Worm (Caenorhabditis elegans) whole organism, young adult: ENCODE data around the gene frm-5.1.

ENCODE experiments used
- B0035.1 ChIP-seq: sonication (generic microtip); optimal IDR thresholded peaks from 2 replicates; lab custom pipeline; 2016; ENCODE audit warnings: missing genetic modification characterization, mild to moderate bottlenecking, missing compliant biosample characterization, missing genotype, missing genetic modification reagents
- B0261.1 ChIP-seq: sonication (generic microtip); optimal IDR thresholded peaks from 2 replicates; lab custom pipeline; 2016; ENCODE audit warnings: mild to moderate bottlenecking, missing genetic modification characterization, moderate library complexity, missing compliant biosample characterization
- C17E4.6 ChIP-seq: fragments of 200-800 bp; sonication (Bioruptor generic); IDR thresholded peaks from 2 replicates; pipeline ENCODE4 v1.3.6; 2022; ENCODE audit warnings: missing genetic modification reagents, missing genetic modification characterization, missing compliant biosample characterization
- F23B12.7 ChIP-seq: sonication (generic microtip); optimal IDR thresholded peaks from 2 replicates; lab custom pipeline; 2017; ENCODE audit warnings: missing genetic modification characterization, mild to moderate bottlenecking, missing compliant biosample characterization, antibody characterized with exemption, moderate library complexity; ENCODE audit not compliant: insufficient read depth
- K11D2.4 ChIP-seq: fragments of 200-800 bp; sonication (Bioruptor generic); IDR thresholded peaks from 2 replicates; pipeline ENCODE4 v1.3.6; 2022; ENCODE audit warnings: missing genetic modification reagents, missing genetic modification characterization, missing compliant biosample characterization
- K12H6.12 ChIP-seq: fragments of 200-800 bp; sonication (Bioruptor generic); optimal IDR thresholded peaks from 2 replicates; lab custom pipeline; 2018; ENCODE audit warnings: mild to moderate bottlenecking, missing genetic modification characterization, missing compliant biosample characterization
- T07F8.4 ChIP-seq: sonication (generic microtip); optimal IDR thresholded peaks from 2 replicates; lab custom pipeline; 2016; ENCODE audit warnings: mild to moderate bottlenecking, missing genetic modification characterization, moderate library complexity, missing compliant biosample characterization
- Y53G8AR.9 ChIP-seq: fragments of 200-800 bp; sonication (Bioruptor generic); conservative IDR thresholded peaks from 2 replicates; pipeline ENCODE4 v1.3.6; 2022; ENCODE audit warnings: missing genetic modification reagents, missing genetic modification characterization, missing compliant biosample characterization
- Y79H2A.3 ChIP-seq: fragments of 200-800 bp; sonication (Bioruptor generic); conservative IDR thresholded peaks from 2 replicates; pipeline ENCODE4 v1.3.6; 2022; ENCODE audit warnings: missing genetic modification reagents, missing genetic modification characterization, missing compliant biosample characterization
- atf-7 ChIP-seq: sonication (generic microtip); optimal IDR thresholded peaks from 2 replicates; lab custom pipeline; 2017; ENCODE audit warnings: mild to moderate bottlenecking, missing genetic modification characterization, missing compliant biosample characterization
- attf-6 ChIP-seq: fragments of 200-800 bp; sonication (Bioruptor generic); IDR thresholded peaks from 2 replicates; pipeline ENCODE4 v1.3.6; 2022; ENCODE audit warnings: missing genetic modification reagents, missing genetic modification characterization, missing compliant biosample characterization
- bed-2 ChIP-seq: fragments of 200-800 bp; sonication (Bioruptor generic); IDR thresholded peaks from 2 replicates; pipeline ENCODE4 v1.3.6; 2022; ENCODE audit warnings: missing genetic modification reagents, missing genetic modification characterization, missing compliant biosample characterization
- egl-44 ChIP-seq: fragments of 200-800 bp; sonication (Bioruptor generic); IDR thresholded peaks from 2 replicates; pipeline ENCODE4 v1.3.6; 2022; ENCODE audit warnings: missing genetic modification reagents, missing genetic modification characterization, missing compliant biosample characterization
- lag-1 ChIP-seq: fragments of 200-800 bp; sonication (Bioruptor generic); IDR thresholded peaks from 2 replicates; pipeline ENCODE4 v1.3.6; 2022; ENCODE audit warnings: missing genetic modification reagents, missing genetic modification characterization, missing compliant biosample characterization
- let-526 ChIP-seq: fragments of 200-800 bp; sonication (Bioruptor generic); IDR thresholded peaks from 2 replicates; pipeline ENCODE4 v1.3.6; 2022; ENCODE audit warnings: missing genetic modification reagents, missing genetic modification characterization, missing compliant biosample characterization
- let-607 ChIP-seq, 2 experiments: fragments of 200-800 bp in 1 of 2; sonication (Bioruptor generic) in 1 of 2; sonication (generic microtip) in 1 of 2; optimal IDR thresholded peaks; 2 replicates each; lab custom pipeline; 2016 to 2018; ENCODE audit warnings: mild to moderate bottlenecking in 2 of 2, missing compliant biosample characterization in 2 of 2, missing genetic modification characterization in 2 of 2, moderate library complexity in 2 of 2, missing genotype in 1 of 2
- lin-26 ChIP-seq: fragments of 200-800 bp; sonication (Bioruptor generic); IDR thresholded peaks from 2 replicates; pipeline ENCODE4 v1.3.6; 2022; ENCODE audit warnings: missing genetic modification reagents, missing genetic modification characterization, missing compliant biosample characterization
- lin-35 ChIP-seq, 3 experiments: fragments of 150-350 bp in 2 of 3; sonication (generic microtip) in 1 of 3; optimal IDR thresholded peaks; 2 replicates each; lab custom pipeline; 2014 to 2018; ENCODE audit warnings: missing biosample characterization in 3 of 3, missing genetic modification characterization in 3 of 3, missing genetic modification reagents in 3 of 3
- lin-40 ChIP-seq: sonication (generic microtip); optimal IDR thresholded peaks from 2 replicates; lab custom pipeline; 2016; ENCODE audit warnings: missing genetic modification characterization, mild to moderate bottlenecking, missing compliant biosample characterization, missing genotype, missing genetic modification reagents
- lsl-1 ChIP-seq: fragments of 200-800 bp; sonication (Bioruptor generic); optimal IDR thresholded peaks from 2 replicates; lab custom pipeline; 2018; ENCODE audit warnings: mild to moderate bottlenecking, missing genetic modification characterization, moderate library complexity, missing compliant biosample characterization
- lsy-27 ChIP-seq: sonication (generic microtip); optimal IDR thresholded peaks from 2 replicates; lab custom pipeline; 2017; ENCODE audit warnings: missing genetic modification characterization, mild to moderate bottlenecking, missing compliant biosample characterization, antibody characterized with exemption, missing genotype, borderline replicate concordance; ENCODE audit not compliant: insufficient read depth
- madf-6 ChIP-seq: fragments of 200-800 bp; sonication (Bioruptor generic); IDR thresholded peaks from 2 replicates; pipeline ENCODE4 v1.3.6; 2022; ENCODE audit warnings: missing genetic modification reagents, missing genetic modification characterization, missing compliant biosample characterization
- mel-28 ChIP-seq: sonication (generic microtip); optimal IDR thresholded peaks from 2 replicates; lab custom pipeline; 2016; ENCODE audit warnings: borderline replicate concordance, mild to moderate bottlenecking, missing genetic modification characterization, missing compliant biosample characterization
- nhr-80 ChIP-seq: sonication (generic microtip); optimal IDR thresholded peaks from 2 replicates; lab custom pipeline; 2016; ENCODE audit warnings: missing genetic modification characterization, missing compliant biosample characterization
- pbrm-1 ChIP-seq: fragments of 200-800 bp; sonication (Bioruptor generic); IDR thresholded peaks from 2 replicates; pipeline ENCODE4 v1.3.6; 2022; ENCODE audit warnings: missing genetic modification reagents, missing genetic modification characterization, missing compliant biosample characterization
- rcor-1 ChIP-seq: fragments of 200-800 bp; sonication (Bioruptor generic); IDR thresholded peaks from 2 replicates; pipeline ENCODE4 v1.3.6; 2022; ENCODE audit warnings: missing genetic modification reagents, missing genetic modification characterization, missing compliant biosample characterization
- rpc-1 ChIP-seq, 2 experiments: fragments of 150-350 bp in 1 of 2; sonication (generic microtip) in 1 of 2; optimal IDR thresholded peaks; 2 replicates each; lab custom pipeline; 2014 to 2018; ENCODE audit warnings: missing biosample characterization in 1 of 2, missing genetic modification characterization in 1 of 2, missing genetic modification reagents in 1 of 2, missing genotype in 1 of 2
- snpc-1.1 ChIP-seq: sonication (generic microtip); optimal IDR thresholded peaks from 2 replicates; lab custom pipeline; 2017; ENCODE audit warnings: missing genetic modification characterization, mild to moderate bottlenecking, missing compliant biosample characterization, antibody characterized with exemption, moderate library complexity, missing genotype, missing genetic modification reagents; ENCODE audit not compliant: insufficient read depth
- snpc-1.3 ChIP-seq: sonication (generic microtip); optimal IDR thresholded peaks from 2 replicates; lab custom pipeline; 2017; ENCODE audit warnings: missing genetic modification characterization, mild to moderate bottlenecking, missing compliant biosample characterization, antibody characterized with exemption, moderate library complexity, missing genotype, missing genetic modification reagents; ENCODE audit not compliant: insufficient read depth
- snpc-3.4 ChIP-seq: sonication (generic microtip); optimal IDR thresholded peaks from 2 replicates; lab custom pipeline; 2017; ENCODE audit warnings: missing genetic modification characterization, mild to moderate bottlenecking, missing compliant biosample characterization, antibody characterized with exemption, moderate library complexity, missing genotype, missing genetic modification reagents
- tbp1 ChIP-seq: fragments of 200-800 bp; sonication (Bioruptor generic); optimal IDR thresholded peaks from 2 replicates; lab custom pipeline; 2018; ENCODE audit warnings: mild to moderate bottlenecking, missing genetic modification characterization, missing compliant biosample characterization
- tlf-1 ChIP-seq: fragments of 200-800 bp; sonication (Bioruptor generic); optimal IDR thresholded peaks from 2 replicates; lab custom pipeline; 2018; ENCODE audit warnings: mild to moderate bottlenecking, missing genetic modification characterization, missing compliant biosample characterization
- xnd-1 ChIP-seq: sonication (generic microtip); optimal IDR thresholded peaks from 2 replicates; lab custom pipeline; 2016; ENCODE audit warnings: missing genotype, missing genetic modification reagents, missing genetic modification characterization, missing compliant biosample characterization
- ztf-18 ChIP-seq: sonication (generic microtip); optimal IDR thresholded peaks from 2 replicates; lab custom pipeline; 2016; ENCODE audit warnings: missing genotype, mild to moderate bottlenecking, missing genetic modification characterization, missing compliant biosample characterization
- ztf-22 ChIP-seq: fragments of 200-800 bp; sonication (Bioruptor generic); optimal IDR thresholded peaks from 2 replicates; lab custom pipeline; 2018; ENCODE audit warnings: mild to moderate bottlenecking, missing genetic modification characterization, moderate library complexity, missing compliant biosample characterization
- ztf-28 ChIP-seq: fragments of 200-800 bp; sonication (Bioruptor generic); IDR thresholded peaks from 2 replicates; pipeline ENCODE4 v1.3.6; 2022; ENCODE audit warnings: missing genetic modification reagents, missing genetic modification characterization, missing compliant biosample characterization

frm-5.1 gene

DNA sequence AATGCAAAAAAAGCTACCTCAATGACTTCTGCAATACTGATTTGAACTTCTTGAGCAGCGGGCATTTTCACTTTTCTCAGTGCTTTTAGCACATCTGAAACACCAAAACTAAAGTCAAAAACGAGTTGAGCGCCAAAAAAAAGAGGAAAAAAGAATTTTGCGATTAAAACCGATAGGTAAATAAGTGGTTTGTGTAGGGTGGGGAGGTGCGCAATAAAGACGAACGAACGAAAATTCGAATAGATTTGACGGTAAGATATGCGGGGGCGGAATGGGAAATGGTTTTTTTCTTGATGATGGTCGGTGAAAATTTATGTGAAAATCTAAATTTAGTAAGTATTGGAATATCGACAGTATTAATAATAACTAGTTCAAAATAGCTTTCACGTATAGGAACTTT lies at the start of gene frm-5.1:
Gene frm-5.1 (minus strand): TSS at position 101 of the 400 bp plus-strand sequence.
- TF ChIP-seq T07F8.4 (tag; lab: Kevin White, UChicago) = no peak
- no peak for TF ChIP-seq madf-6
- no peak for TF ChIP-seq tlf-1 (GFP tag; lab: Kevin White, UChicago)
- TF ChIP-seq lin-26 (GFP tag; lab: Robert Waterston, UW) = no peak
- no peak for TF ChIP-seq ztf-22 (GFP tag; lab: Kevin White, UChicago)
- TF ChIP-seq tbp1 (GFP tag; lab: Kevin White, UChicago) = no peak
- TF ChIP-seq let-526 (GFP tag; lab: Robert Waterston, UW) = no peak
- TF ChIP-seq egl-44 = no peak
- TF ChIP-seq bed-2 = no peak
- no peak for TF ChIP-seq rcor-1 (GFP tag; lab: Robert Waterston, UW)
- no peak for TF ChIP-seq nhr-80 (tag; lab: Kevin White, UChicago)
- TF ChIP-seq Y53G8AR.9 (GFP tag; lab: Robert Waterston, UW) = no peak
- TF ChIP-seq Y79H2A.3 (GFP tag; lab: Robert Waterston, UW) = no peak
- no peak for TF ChIP-seq lsy-27 (tag; lab: Kevin White, UChicago)
- no peak for TF ChIP-seq ztf-28
- no peak for TF ChIP-seq xnd-1 (tag; lab: Kevin White, UChicago)

DNA sequence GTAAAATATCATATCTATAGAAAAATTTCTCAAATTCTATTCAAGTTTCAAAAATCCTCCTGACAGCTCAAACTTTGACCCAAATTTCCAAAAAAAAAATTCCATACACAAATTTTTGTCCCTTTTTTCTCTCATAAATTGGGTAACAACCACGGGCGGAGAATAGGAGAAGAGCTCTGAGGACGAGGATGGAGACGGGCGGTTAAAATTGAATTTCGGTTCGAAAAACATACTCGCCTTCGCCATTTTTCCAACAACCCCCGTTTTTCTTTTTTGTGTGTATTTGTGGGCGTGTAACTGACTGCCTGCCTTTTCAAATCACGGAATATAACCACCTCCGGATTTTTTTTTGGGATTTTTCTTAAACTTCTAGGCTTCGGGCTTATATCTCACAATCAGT lies 49.0 kb upstream of the frm-5.1 start:
- TF ChIP-seq rpc-1 (optimal IDR thresholded peaks at IDR 0.05; lab: Kevin White, UChicago) = no peak
- no peak for TF ChIP-seq rpc-1 (tag; optimal IDR thresholded peaks at IDR 0.05; lab: Kevin White, UChicago)
- TF ChIP-seq K11D2.4 (GFP tag; lab: Robert Waterston, UW) = no peak
- TF ChIP-seq bed-2 = no peak
- no peak for TF ChIP-seq K12H6.12 (tag; lab: Kevin White, UChicago)
- TF ChIP-seq B0261.1 (tag; lab: Kevin White, UChicago) = no peak
- no peak for TF ChIP-seq Y79H2A.3 (GFP tag; lab: Robert Waterston, UW)
- TF ChIP-seq attf-6 (GFP tag; lab: Robert Waterston, UW) = no peak

DNA sequence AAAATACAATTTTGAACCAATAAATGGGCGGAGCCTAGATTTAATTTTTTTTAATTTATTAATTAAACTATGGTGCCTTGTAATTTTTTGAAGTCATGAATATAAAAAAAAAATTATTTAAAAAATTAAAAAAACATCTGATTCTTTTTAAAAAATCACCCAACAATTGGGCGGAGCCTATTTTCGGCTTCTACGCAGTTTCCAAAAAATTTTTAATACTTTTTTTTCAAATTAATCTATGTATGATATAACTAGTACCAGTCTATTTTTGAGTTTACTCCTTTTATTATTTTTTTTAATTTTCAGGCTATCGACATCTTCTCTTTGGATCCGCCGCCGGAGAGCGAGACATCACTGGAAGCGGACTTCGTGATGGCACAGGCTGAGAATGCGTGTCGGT lies 43.0 kb upstream of the frm-5.1 start, which contains the start of gene tpa-1:
Gene tpa-1 (plus strand): TSS at position 301 of the 400 bp plus-strand sequence.
- no peak for TF ChIP-seq C17E4.6 (GFP tag; lab: Robert Waterston, UW)
- no peak for TF ChIP-seq let-607 (tag; optimal IDR thresholded peaks at IDR 0.05; lab: Kevin White, UChicago)
- TF ChIP-seq mel-28 (tag; lab: Kevin White, UChicago) = no peak
- no peak for TF ChIP-seq nhr-80 (tag; lab: Kevin White, UChicago)
- TF ChIP-seq snpc-1.1 (tag; lab: Kevin White, UChicago) = no peak
- no peak for TF ChIP-seq lag-1 (GFP tag; lab: Robert Waterston, UW)
- TF ChIP-seq attf-6 (GFP tag; lab: Robert Waterston, UW) = no peak
- TF ChIP-seq lin-26 (GFP tag; lab: Robert Waterston, UW) = no peak
- TF ChIP-seq atf-7 (tag; lab: Kevin White, UChicago) = no peak
- no peak for TF ChIP-seq lin-35 (GFP tag; optimal IDR thresholded peaks at IDR 0.05; lab: Kevin White, UChicago)
- no peak for TF ChIP-seq F23B12.7
- TF ChIP-seq snpc-3.4 = no peak
- TF ChIP-seq B0035.1 (tag; lab: Kevin White, UChicago) = no peak
- no peak for TF ChIP-seq snpc-1.3 (tag; lab: Kevin White, UChicago)
- TF ChIP-seq lsl-1 (GFP tag; lab: Kevin White, UChicago) = no peak
- no peak for TF ChIP-seq ztf-18 (tag; lab: Kevin White, UChicago)
- no peak for TF ChIP-seq lin-40
- no peak for TF ChIP-seq pbrm-1 (GFP tag; lab: Robert Waterston, UW)
